Worm (Caenorhabditis elegans) whole organism, late embryonic: ENCODE measurements around the gene srt-55.

Experiments
- C08G9.2 ChIP-seq: sonication (generic microtip); optimal IDR thresholded peaks from 2 replicates; lab custom pipeline; 2016; ENCODE audit warnings: mild to moderate bottlenecking, missing genetic modification characterization, moderate library complexity, missing compliant biosample characterization
- C38D4.7 ChIP-seq: fragments of 200-800 bp; sonication (Bioruptor generic); optimal IDR thresholded peaks from 2 replicates; lab custom pipeline; 2018; ENCODE audit warnings: mild to moderate bottlenecking, missing genetic modification characterization, moderate library complexity, missing compliant biosample characterization
- F13H6.1 ChIP-seq: sonication (generic microtip); optimal IDR thresholded peaks from 2 replicates; lab custom pipeline; 2016; ENCODE audit warnings: missing genetic modification characterization, missing compliant biosample characterization
- K09A11.1 ChIP-seq: sonication (generic microtip); optimal IDR thresholded peaks from 2 replicates; lab custom pipeline; 2017; ENCODE audit warnings: antibody characterized with exemption, mild to moderate bottlenecking, missing genetic modification characterization, missing compliant biosample characterization; ENCODE audit not compliant: insufficient read depth
- T23F11.4 ChIP-seq: fragments of 200-800 bp; sonication (Bioruptor generic); optimal IDR thresholded peaks from 2 replicates; lab custom pipeline; 2018; ENCODE audit warnings: mild to moderate bottlenecking, missing genetic modification characterization, missing compliant biosample characterization
- Y22D7AL.16 ChIP-seq: sonication (generic microtip); optimal IDR thresholded peaks from 2 replicates; lab custom pipeline; 2016; ENCODE audit warnings: missing genetic modification characterization, missing compliant biosample characterization
- ceh-14 ChIP-seq: sonication (generic microtip); optimal IDR thresholded peaks from 2 replicates; lab custom pipeline; 2016; ENCODE audit warnings: missing genotype, missing genetic modification characterization, missing compliant biosample characterization
- ceh-18 ChIP-seq: sonication (generic microtip); optimal IDR thresholded peaks from 2 replicates; lab custom pipeline; 2016; ENCODE audit warnings: missing genetic modification characterization, missing compliant biosample characterization
- ceh-19 ChIP-seq: fragments of 200-800 bp; sonication (Bioruptor generic); optimal IDR thresholded peaks from 2 replicates; lab custom pipeline; 2018; ENCODE audit warnings: mild to moderate bottlenecking, missing genetic modification characterization, missing compliant biosample characterization
- ceh-31 ChIP-seq: sonication (generic microtip); optimal IDR thresholded peaks from 2 replicates; lab custom pipeline; 2016; ENCODE audit warnings: missing genetic modification characterization, missing compliant biosample characterization
- ceh-34 ChIP-seq: sonication (generic microtip); optimal IDR thresholded peaks from 2 replicates; lab custom pipeline; 2016; ENCODE audit warnings: mild to moderate bottlenecking, missing genetic modification characterization, missing compliant biosample characterization
- ceh-6 ChIP-seq: fragments of 200-800 bp; sonication (Bioruptor generic); optimal IDR thresholded peaks from 2 replicates; lab custom pipeline; 2018; ENCODE audit warnings: mild to moderate bottlenecking, missing genetic modification characterization, missing compliant biosample characterization
- che-1 ChIP-seq: sonication (generic microtip); optimal IDR thresholded peaks from 2 replicates; lab custom pipeline; 2016; ENCODE audit warnings: mild to moderate bottlenecking, missing genetic modification characterization, missing compliant biosample characterization
- dmd-4 ChIP-seq: sonication (generic microtip); optimal IDR thresholded peaks from 2 replicates; lab custom pipeline; 2016; ENCODE audit warnings: borderline replicate concordance, missing genetic modification characterization, missing compliant biosample characterization
- dve-1 ChIP-seq: sonication (generic microtip); optimal IDR thresholded peaks from 2 replicates; lab custom pipeline; 2017; ENCODE audit warnings: antibody characterized with exemption, mild to moderate bottlenecking, missing genetic modification characterization, missing compliant biosample characterization
- elt-2 ChIP-seq: sonication (generic microtip); optimal IDR thresholded peaks from 2 replicates; lab custom pipeline; 2016; ENCODE audit warnings: missing genetic modification reagents, missing genetic modification characterization, missing compliant biosample characterization
- elt-4 ChIP-seq: sonication (generic microtip); optimal IDR thresholded peaks from 2 replicates; lab custom pipeline; 2016; ENCODE audit warnings: missing genetic modification characterization, missing compliant biosample characterization
- eyg-1 ChIP-seq: sonication (generic microtip); optimal IDR thresholded peaks from 2 replicates; lab custom pipeline; 2016; ENCODE audit warnings: missing genotype, missing genetic modification characterization, missing compliant biosample characterization
- fax-1 ChIP-seq: sonication (generic microtip); optimal IDR thresholded peaks from 2 replicates; lab custom pipeline; 2016; ENCODE audit warnings: missing genotype, missing genetic modification characterization, missing compliant biosample characterization
- fkh-10 ChIP-seq: fragments of 150-350 bp; optimal IDR thresholded peaks from 2 replicates; lab custom pipeline; 2014; ENCODE audit warnings: missing biosample characterization, missing genetic modification reagents, missing genetic modification characterization
- hlh-13 ChIP-seq: fragments of 200-800 bp; sonication (Bioruptor generic); optimal IDR thresholded peaks from 2 replicates; lab custom pipeline; 2018; ENCODE audit warnings: mild to moderate bottlenecking, missing genetic modification characterization, missing compliant biosample characterization
- hlh-30 ChIP-seq: sonication (generic microtip); optimal IDR thresholded peaks from 2 replicates; lab custom pipeline; 2017; ENCODE audit warnings: antibody characterized with exemption, missing genetic modification characterization, missing compliant biosample characterization; ENCODE audit not compliant: insufficient read depth
- lim-6 ChIP-seq: sonication (generic microtip); optimal IDR thresholded peaks from 2 replicates; lab custom pipeline; 2016; ENCODE audit warnings: missing genetic modification characterization, missing compliant biosample characterization
- madf-2 ChIP-seq: sonication (generic microtip); optimal IDR thresholded peaks from 2 replicates; lab custom pipeline; 2017; ENCODE audit warnings: missing genetic modification characterization, missing compliant biosample characterization
- nhr-11 ChIP-seq: fragments of 150-350 bp; optimal IDR thresholded peaks from 2 replicates; lab custom pipeline; 2014; ENCODE audit warnings: missing biosample characterization, missing genetic modification characterization
- odd-2 ChIP-seq: sonication (generic microtip); optimal IDR thresholded peaks from 2 replicates; lab custom pipeline; 2017; ENCODE audit warnings: antibody characterized with exemption, mild to moderate bottlenecking, missing genetic modification characterization, missing compliant biosample characterization
- pax-1 ChIP-seq: fragments of 150-350 bp; optimal IDR thresholded peaks from 2 replicates; lab custom pipeline; 2014; ENCODE audit warnings: missing biosample characterization, missing genetic modification characterization
- pha-2 ChIP-seq: sonication (generic microtip); optimal IDR thresholded peaks from 2 replicates; lab custom pipeline; 2017; ENCODE audit warnings: mild to moderate bottlenecking, missing genetic modification characterization, missing compliant biosample characterization
- ref-2 ChIP-seq: sonication (generic microtip); optimal IDR thresholded peaks from 2 replicates; lab custom pipeline; 2016; ENCODE audit warnings: missing genetic modification characterization, missing compliant biosample characterization
- rnt-1 ChIP-seq: sonication (generic microtip); optimal IDR thresholded peaks from 2 replicates; lab custom pipeline; 2016; ENCODE audit warnings: missing genetic modification characterization, missing compliant biosample characterization
- sox-2 ChIP-seq: fragments of 200-800 bp; sonication (Bioruptor generic); IDR thresholded peaks from 2 replicates; pipeline ENCODE4 v1.3.6; 2022; ENCODE audit warnings: missing genetic modification reagents, missing genetic modification characterization, missing compliant biosample characterization
- sox-4 ChIP-seq: sonication (generic microtip); optimal IDR thresholded peaks from 2 replicates; lab custom pipeline; 2017; ENCODE audit warnings: mild to moderate bottlenecking, missing genetic modification characterization, inconsistent platforms, missing compliant biosample characterization
- syd-9 ChIP-seq: sonication (generic microtip); optimal IDR thresholded peaks from 2 replicates; lab custom pipeline; 2016; ENCODE audit warnings: mild to moderate bottlenecking, missing genetic modification characterization, moderate library complexity, missing compliant biosample characterization
- tbx-2 ChIP-seq: sonication (generic microtip); optimal IDR thresholded peaks from 2 replicates; lab custom pipeline; 2016; ENCODE audit warnings: missing genetic modification characterization, missing compliant biosample characterization
- unc-55 ChIP-seq: sonication (generic microtip); optimal IDR thresholded peaks from 2 replicates; lab custom pipeline; 2017; ENCODE audit warnings: missing biosample characterization, missing genetic modification reagents, missing genetic modification characterization

srt-55 gene

DNA sequence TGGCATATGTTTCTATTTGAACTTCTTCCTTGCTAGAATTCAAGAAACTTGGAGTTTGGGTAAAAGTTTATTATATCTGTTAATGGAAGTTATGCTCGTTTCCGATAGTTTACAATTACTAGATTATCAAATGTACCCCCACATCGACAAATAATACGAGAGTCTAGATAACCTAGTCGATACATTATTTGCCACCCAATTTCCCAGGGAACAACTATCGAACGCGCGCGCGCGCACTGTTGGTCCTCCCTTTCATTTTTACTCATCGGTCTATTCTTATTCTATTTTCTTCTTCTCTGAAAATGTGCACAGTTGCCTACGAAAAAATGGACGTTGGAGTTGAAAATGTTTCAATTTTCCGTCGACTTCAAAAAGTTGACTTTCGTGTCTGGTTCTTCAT lies 45.7 kb downstream of the srt-55 start, which contains the start of gene T16G12.13:
Gene T16G12.13 (plus strand): TSS at position 293 of the 400 bp plus-strand sequence.
- TF ChIP-seq ceh-34 (tag; lab: Kevin White, UChicago) (no peak), che-1 (no peak), lim-6 (no peak), dmd-4 (tag; lab: Kevin White, UChicago) (no peak), Y22D7AL.16 (tag; lab: Kevin White, UChicago) (no peak), syd-9 (tag; lab: Kevin White, UChicago) (no peak), tbx-2 (tag; lab: Kevin White, UChicago) (no peak), unc-55 (GFP tag; lab: Kevin White, UChicago) (no peak), elt-4 (tag; lab: Kevin White, UChicago) (no peak), madf-2 (tag; lab: Kevin White, UChicago) (no peak), ceh-6 (GFP tag; lab: Kevin White, UChicago) (no peak), pax-1 (tag; lab: Kevin White, UChicago) (no peak), F13H6.1 (tag; lab: Kevin White, UChicago) (no peak)
- TF ChIP-seq, all 69 proteins: peak for 0

DNA sequence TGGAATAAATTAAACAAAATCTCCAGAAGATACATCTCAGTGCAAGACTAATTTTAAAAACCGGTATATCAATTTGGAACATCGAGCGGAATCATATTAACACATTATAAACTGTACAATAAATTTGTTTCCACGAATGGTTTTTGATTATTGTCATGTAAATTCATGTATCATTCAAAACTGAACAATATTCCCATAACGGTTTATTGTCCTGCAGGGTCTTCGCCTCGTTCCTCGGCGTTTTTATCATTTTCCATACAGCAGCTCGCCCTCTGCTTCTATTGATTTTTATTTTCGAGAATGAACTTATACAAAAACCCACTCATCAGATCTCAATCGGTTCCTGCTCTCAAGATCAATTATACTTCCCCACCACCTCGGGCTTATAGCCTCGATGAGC lies 47.3 kb downstream of the srt-55 start, which contains the start of gene T16G12.8:
Gene T16G12.8 (plus strand): TSS at position 301 of the 400 bp plus-strand sequence.
- no peak for TF ChIP-seq pha-2 (tag; lab: Kevin White, UChicago)
- no peak for TF ChIP-seq fax-1 (tag; lab: Kevin White, UChicago)
- TF ChIP-seq hlh-30 (tag; lab: Kevin White, UChicago), result no peak
- no peak for TF ChIP-seq hlh-13 (GFP tag; lab: Kevin White, UChicago)
- no peak for TF ChIP-seq ceh-19 (GFP tag; lab: Kevin White, UChicago)
- TF ChIP-seq unc-55 (GFP tag; lab: Kevin White, UChicago), result no peak
- TF ChIP-seq dve-1 (tag; lab: Kevin White, UChicago), result no peak
- TF ChIP-seq sox-2 (GFP tag; lab: Robert Waterston, UW), result no peak
- no peak for TF ChIP-seq ref-2 (tag; lab: Kevin White, UChicago)
- no peak for TF ChIP-seq rnt-1 (tag; lab: Kevin White, UChicago)
- TF ChIP-seq ceh-6 (GFP tag; lab: Kevin White, UChicago), result no peak

DNA sequence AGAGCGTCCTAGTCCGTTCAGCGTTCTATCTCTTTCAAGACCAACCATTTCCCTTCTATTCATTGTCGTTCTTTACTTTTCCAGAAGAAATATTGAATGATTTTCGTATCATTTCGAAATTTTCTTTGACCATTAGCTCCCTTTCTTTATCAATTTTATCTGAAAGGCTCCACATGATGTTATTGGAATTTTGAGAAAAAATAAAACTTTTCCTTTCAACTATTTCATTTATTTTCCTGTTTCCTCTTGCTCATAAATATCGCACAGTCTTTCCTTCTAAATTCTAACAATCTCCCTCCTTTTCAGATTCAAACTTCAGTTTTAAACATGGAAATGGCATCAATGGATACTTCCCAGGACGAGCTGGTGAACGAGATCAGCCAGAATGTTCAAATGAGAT lies 48.8 kb downstream of the srt-55 start, which contains the start of gene T16G12.4:
Gene T16G12.4 (plus strand): TSS at position 301 of the 400 bp plus-strand sequence.
- TF ChIP-seq ceh-14 (tag; lab: Kevin White, UChicago), result no peak
- TF ChIP-seq sox-4, result no peak
- TF ChIP-seq ceh-31 (tag; lab: Kevin White, UChicago), result no peak
- no peak for TF ChIP-seq syd-9 (tag; lab: Kevin White, UChicago)
- no peak for TF ChIP-seq dmd-4 (tag; lab: Kevin White, UChicago)
- TF ChIP-seq odd-2, result no peak
- TF ChIP-seq ceh-18 (tag; lab: Kevin White, UChicago), result no peak
- TF ChIP-seq pha-2 (tag; lab: Kevin White, UChicago), result no peak
- no peak for TF ChIP-seq C08G9.2
- no peak for TF ChIP-seq C38D4.7 (GFP tag; lab: Kevin White, UChicago)

DNA sequence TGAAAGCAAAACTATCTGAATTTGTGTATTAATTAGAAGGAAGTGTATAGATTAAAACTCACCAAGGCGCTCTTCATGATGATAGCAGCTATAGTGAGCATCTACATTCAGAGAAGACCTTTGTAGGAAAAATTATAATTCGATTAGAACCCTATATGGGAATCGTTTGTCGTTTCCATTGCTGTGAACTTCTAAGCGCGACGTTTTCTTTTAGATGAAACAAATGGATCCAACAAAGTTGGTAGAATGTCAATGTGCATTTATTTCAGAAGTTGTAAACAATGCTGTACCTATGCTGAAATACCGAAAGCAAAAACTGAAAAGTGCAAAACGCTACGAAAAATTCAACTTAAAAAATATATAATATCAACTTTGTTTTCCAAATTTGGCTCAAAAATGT lies 50.3 kb downstream of the srt-55 start, which contains the start of gene T16G12.10:
Gene T16G12.10 (minus strand): TSS at position 101 of the 400 bp plus-strand sequence.
- TF ChIP-seq ceh-34 (tag; lab: Kevin White, UChicago) (no peak), eyg-1 (tag; lab: Kevin White, UChicago) (no peak), T23F11.4 (GFP tag; lab: Kevin White, UChicago) (no peak), F13H6.1 (tag; lab: Kevin White, UChicago) (no peak), dmd-4 (tag; lab: Kevin White, UChicago) (no peak), fkh-10 (GFP tag; lab: Kevin White, UChicago) (no peak), C08G9.2 (no peak), nhr-11 (no peak), elt-2 (tag; lab: Kevin White, UChicago) (no peak), K09A11.1 (tag; lab: Kevin White, UChicago) (no peak), elt-4 (tag; lab: Kevin White, UChicago) (no peak)
